Worm (Caenorhabditis elegans): ENCODE measurements around the gene ulp-1.

The ulp-1 gene

DNA sequence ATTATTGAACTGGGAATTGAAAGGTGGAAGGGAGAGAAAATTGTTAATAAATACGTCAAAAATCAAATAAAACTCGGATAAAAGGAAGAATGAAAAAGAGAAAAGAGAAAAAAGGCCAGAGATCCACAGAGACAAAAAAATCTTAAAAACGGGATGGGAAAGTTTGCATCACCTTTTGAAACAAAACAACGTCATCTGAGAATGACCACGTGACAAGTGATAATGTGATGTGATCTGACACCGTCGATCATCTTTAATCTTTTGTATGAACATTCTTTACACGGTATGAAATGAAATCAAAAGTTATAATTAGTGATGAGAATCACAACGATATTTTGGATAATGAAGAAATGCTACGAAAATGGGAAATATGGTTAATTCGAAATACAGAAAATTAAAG lies 3.9 kb downstream of the ulp-1 start (continued):
- no peak for TF ChIP-seq hpl-2 (GFP tag; optimal IDR thresholded peaks at IDR 0.05)
- no peak for TF ChIP-seq skn-1 (tag; optimal IDR thresholded peaks at IDR 0.05)
- TF ChIP-seq blmp-1 (tag; optimal IDR thresholded peaks at IDR 0.05): peak; percentile 81
- no peak for TF ChIP-seq hlh-4 (tag; optimal IDR thresholded peaks at IDR 0.05)
- no peak for TF ChIP-seq nhr-237 (tag; optimal IDR thresholded peaks at IDR 0.05)
- no peak for TF ChIP-seq C04F5.9 (tag; optimal IDR thresholded peaks at IDR 0.05)
- no peak for TF ChIP-seq mef-2 (tag; optimal IDR thresholded peaks at IDR 0.05)
- TF ChIP-seq lin-15B (tag; optimal IDR thresholded peaks at IDR 0.05): no peak
- TF ChIP-seq ztf-4 (tag; optimal IDR thresholded peaks at IDR 0.05): no peak
- TF ChIP-seq ceh-82 (tag; optimal IDR thresholded peaks at IDR 0.05): no peak
- no peak for TF ChIP-seq fkh-8 (tag; optimal IDR thresholded peaks at IDR 0.05)

- TF ChIP-seq sptf-1 (tag; optimal IDR thresholded peaks at IDR 0.05) (no peak), pqm-1 (tag; optimal IDR thresholded peaks at IDR 0.05) (no peak), aha-1 (tag; optimal IDR thresholded peaks at IDR 0.05) (no peak), nhr-19 (GFP tag; conservative IDR thresholded peaks at IDR 0.05) (no peak), lin-15B (tag; optimal IDR thresholded peaks at IDR 0.05) (no peak), snpc-4 (tag; optimal IDR thresholded peaks at IDR 0.05) (no peak), lin-13 (GFP tag; optimal IDR thresholded peaks at IDR 0.05) (no peak), lsy-2 (tag; optimal IDR thresholded peaks at IDR 0.05) (no peak), lir-3 (tag; optimal IDR thresholded peaks at IDR 0.05; ENCODE audit: poor library complexity) (no peak), snu-23 (GFP tag; optimal IDR thresholded peaks at IDR 0.05) (no peak)
Observed at ce11 chrIII:5165211-5165610, 4.4 kb downstream of the ulp-1 start, which contains the start of gene T10F2.2. T10F2.2 (minus strand) TSS chrIII:5165311.

ce11 chrIII:5162820-5163631 lies 6.6 kb downstream of the ulp-1 start, which contains the start of gene gars-1:
gars-1 (minus strand) TSS chrIII:5163627.
- peak; percentile 19 for TF ChIP-seq lin-13 (GFP tag; optimal IDR thresholded peaks at IDR 0.05)
- peak; percentile 70 for TF ChIP-seq blmp-1 (tag; optimal IDR thresholded peaks at IDR 0.05)
- no peak for TF ChIP-seq elt-2 (tag; optimal IDR thresholded peaks at IDR 0.05)
- peak; percentile 82 for TF ChIP-seq zip-4 (GFP tag; optimal IDR thresholded peaks at IDR 0.05)
- peak; percentile 15 for TF ChIP-seq rnt-1 (tag; optimal IDR thresholded peaks at IDR 0.05)
- TF ChIP-seq mep-1 (tag; optimal IDR thresholded peaks at IDR 0.05): peak; percentile 7
- TF ChIP-seq nhr-85 (tag): peak; percentile 25
- TF ChIP-seq lin-15B (tag; optimal IDR thresholded peaks at IDR 0.05): peak; percentile 9
- TF ChIP-seq skn-1 (tag; optimal IDR thresholded peaks at IDR 0.05): peak; percentile 66
- no peak for TF ChIP-seq fkh-10 (GFP tag; optimal IDR thresholded peaks at IDR 0.05)
- no peak for TF ChIP-seq sox-4 (tag; optimal IDR thresholded peaks at IDR 0.05)
- TF ChIP-seq C34B4.2 (tag; optimal IDR thresholded peaks at IDR 0.05): no peak
- TF ChIP-seq C16A3.4 (tag; optimal IDR thresholded peaks at IDR 0.05): peak; percentile 25
- peak; percentile 4 for TF ChIP-seq nhr-20 (tag; optimal IDR thresholded peaks at IDR 0.05)
- TF ChIP-seq egl-13 (tag; optimal IDR thresholded peaks at IDR 0.05): no peak
- peak in 1 of 2 experiments; percentile 30 for TF ChIP-seq lsy-2 (tag; optimal IDR thresholded peaks at IDR 0.05)
- no peak for TF ChIP-seq mef-2 (tag; optimal IDR thresholded peaks at IDR 0.05)
- TF ChIP-seq nhr-84 (tag; optimal IDR thresholded peaks at IDR 0.05): no peak
- TF ChIP-seq tlp-1 (tag; optimal IDR thresholded peaks at IDR 0.05): no peak
- TF ChIP-seq nhr-71 (tag; optimal IDR thresholded peaks at IDR 0.05): peak; percentile 19
- TF ChIP-seq efl-1 (optimal IDR thresholded peaks at IDR 0.05): peak; percentile 32
- TF ChIP-seq efl-1 (GFP tag; optimal IDR thresholded peaks at IDR 0.05 in 1 of 2): peak; percentile 40 to 80
- peak in 1 of 2 experiments; percentile 37 for TF ChIP-seq lin-35 (GFP tag; optimal IDR thresholded peaks at IDR 0.05)
- TF ChIP-seq dpl-1 (GFP tag; optimal IDR thresholded peaks at IDR 0.05): peak; percentile 6 to 53 (median 7)
- no peak for TF ChIP-seq ceh-82 (tag; optimal IDR thresholded peaks at IDR 0.05)
- TF ChIP-seq fkh-4 (tag; optimal IDR thresholded peaks at IDR 0.05; ENCODE audit: borderline replicate concordance): no peak
- TF ChIP-seq ces-1 (GFP tag; optimal IDR thresholded peaks at IDR 0.05): no peak
- no peak for TF ChIP-seq unc-98 (GFP tag; IDR thresholded peaks at IDR 0.05)

Measured in whole organism, L1 larva.